Worm (Caenorhabditis elegans): ENCODE measurements around the gene lgc-11.

DNA sequence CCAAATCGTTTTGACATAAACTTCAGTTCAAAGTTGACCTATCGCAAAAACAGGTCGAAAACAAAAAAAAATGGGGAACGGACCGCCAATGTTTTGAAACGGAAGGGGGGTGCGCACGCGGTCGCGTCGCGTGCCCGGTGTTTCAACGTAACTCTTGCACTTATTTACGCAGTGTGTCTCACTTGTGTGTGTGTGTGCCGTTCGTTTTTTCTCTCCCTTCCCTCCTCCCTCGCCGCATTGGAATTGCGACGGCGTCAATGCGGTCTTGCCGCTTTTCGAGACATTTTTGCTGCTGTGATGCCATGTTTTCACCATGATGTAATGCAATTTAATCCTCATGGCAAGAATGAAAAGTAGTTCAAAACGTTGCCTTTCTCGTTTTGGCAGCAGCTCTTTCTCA is 28.0 kb downstream of the lgc-11 start:
- TF ChIP-seq nhr-28 (tag; optimal IDR thresholded peaks at IDR 0.05) (no peak), elt-3 (tag; optimal IDR thresholded peaks at IDR 0.05) (no peak), sptf-1 (tag; optimal IDR thresholded peaks at IDR 0.05) (peak; percentile 59), unc-62 (GFP tag; optimal IDR thresholded peaks at IDR 0.05) (no peak), pha-4 (tag; optimal IDR thresholded peaks at IDR 0.05) (peak; percentile 65), lin-13 (tag; optimal IDR thresholded peaks at IDR 0.05) (peak; percentile 49), nhr-12 (tag; optimal IDR thresholded peaks at IDR 0.05) (no peak), unc-39 (tag; optimal IDR thresholded peaks at IDR 0.05) (no peak), snpc-4 (tag; optimal IDR thresholded peaks at IDR 0.05) (no peak), bed-3 (GFP tag; optimal IDR thresholded peaks at IDR 0.05) (no peak)
